Fruit fly (Drosophila melanogaster): Measurements from ENCODE around the gene CG13042.
A peak's percentile ranks its signal among the peaks of the same experiment; 100 is the strongest.

CG13042 gene

dm6 chr3L:16334876-16335275, 26.6 kb upstream of the CG13042 start (continued):
- TF ChIP-seq Pdp1 (GFP tag; optimal IDR thresholded peaks at IDR 0.05) (peak in 1 of 2 experiments; percentile 65), CG13287 (GFP tag; IDR thresholded peaks at IDR 0.05; ENCODE audit: partially characterized antibody) (peak; percentile 45; the same call in 1 of the 2 replicates)

DNA sequence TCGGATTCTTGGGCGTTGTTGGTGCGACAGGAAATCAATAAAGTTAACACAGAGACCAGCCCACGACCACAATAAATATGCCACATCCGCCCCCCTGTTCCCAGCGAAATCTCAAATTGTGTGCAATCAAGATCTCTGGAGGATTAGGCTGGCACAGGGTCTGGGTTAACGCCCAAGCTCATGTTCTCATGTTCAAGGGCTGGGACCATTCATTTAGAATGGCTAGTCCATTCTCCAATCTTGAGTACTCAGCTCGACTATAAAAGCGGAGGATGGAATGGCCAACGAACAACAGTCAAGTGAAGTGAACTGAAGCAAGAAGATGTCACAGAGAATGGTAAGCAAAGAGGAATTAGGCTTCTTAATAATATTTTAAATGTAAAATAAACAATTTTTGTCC, 24.7 kb upstream of the CG13042 start, which contains the start of gene CG13056:
Gene CG13056, plus strand, starts transcription at position 301 of the 400 bp plus-strand sequence.
- no peak for TF ChIP-seq pum (GFP tag; optimal IDR thresholded peaks at IDR 0.05)
- TF ChIP-seq CG8765 (GFP tag; IDR thresholded peaks at IDR 0.05) = no peak
- TF ChIP-seq CG12155 (GFP tag; optimal IDR thresholded peaks at IDR 0.05) = no peak
- no peak for TF ChIP-seq Neu2 (GFP tag; optimal IDR thresholded peaks at IDR 0.05; ENCODE audit: borderline replicate concordance)
- TF ChIP-seq hkb (optimal IDR thresholded peaks at IDR 0.05) = no peak
- no peak for TF ChIP-seq hkb (GFP tag; IDR thresholded peaks at IDR 0.05)
- TF ChIP-seq CG43689 (GFP tag; IDR thresholded peaks at IDR 0.05) = no peak
- no peak for TF ChIP-seq twi (tag; optimal IDR thresholded peaks at IDR 0.05)

dm6 chr3L:16331633-16332032, 23.4 kb upstream of the CG13042 start, which contains the start of gene retinin:
Gene retinin, plus strand, starts transcription at chr3L:16331933.
- TF ChIP-seq wek (GFP tag; optimal IDR thresholded peaks at IDR 0.05) = no peak
- no peak for TF ChIP-seq cad (GFP tag; optimal IDR thresholded peaks at IDR 0.05)
- TF ChIP-seq Sox102F (GFP tag; optimal IDR thresholded peaks at IDR 0.05) = no peak
- no peak for TF ChIP-seq disco-r (GFP tag; optimal IDR thresholded peaks at IDR 0.05)
- TF ChIP-seq dysf (GFP tag; IDR thresholded peaks at IDR 0.05) = no peak
- TF ChIP-seq grn (GFP tag; optimal IDR thresholded peaks at IDR 0.05) = no peak
- TF ChIP-seq sqz (GFP tag; optimal IDR thresholded peaks at IDR 0.05) = no peak
- TF ChIP-seq CG10274 (GFP tag; optimal IDR thresholded peaks at IDR 0.05) = no peak
- no peak for TF ChIP-seq CG18262 (tag; optimal IDR thresholded peaks at IDR 0.05)
- TF ChIP-seq crp (GFP tag; optimal IDR thresholded peaks at IDR 0.05) = no peak
- TF ChIP-seq CG34224 (GFP tag; IDR thresholded peaks at IDR 0.05; ENCODE audit: partially characterized antibody) = no peak

- no peak for TF ChIP-seq bab2 (GFP tag; optimal IDR thresholded peaks at IDR 0.05)
- no peak for TF ChIP-seq CG33557 (GFP tag; optimal IDR thresholded peaks at IDR 0.05)
- TF ChIP-seq HmgZ (tag; optimal IDR thresholded peaks at IDR 0.05) = no peak
- no peak for TF ChIP-seq CG11093 (GFP tag; IDR thresholded peaks at IDR 0.05)
- no peak for TF ChIP-seq CG31365 (tag; optimal IDR thresholded peaks at IDR 0.05)
- no peak for TF ChIP-seq CG15479 (GFP tag; optimal IDR thresholded peaks at IDR 0.05)
- TF ChIP-seq CG9932 (GFP tag; IDR thresholded peaks at IDR 0.05) = no peak
- TF ChIP-seq toy (GFP tag; IDR thresholded peaks at IDR 0.05) = no peak
- TF ChIP-seq CG3407 (GFP tag; optimal IDR thresholded peaks at IDR 0.05) = no peak
- no peak for TF ChIP-seq Sry-δ (GFP tag; optimal IDR thresholded peaks at IDR 0.05)
- TF ChIP-seq Antp (GFP tag; optimal IDR thresholded peaks at IDR 0.05) = no peak
- TF ChIP-seq CG13424 (tag; optimal IDR thresholded peaks at IDR 0.05) = no peak
- no peak for TF ChIP-seq Six4 (GFP tag; optimal IDR thresholded peaks at IDR 0.05)
These were observed 22.5 kb upstream of the CG13042 start, which contains the start of gene CG33060 for dm6 chr3L:16330740-16331139. Gene CG33060, plus strand, starts transcription at chr3L:16331040.

dm6 chr3L:16329495-16329894, 21.2 kb upstream of the CG13042 start, which contains the start of gene CG33061:
Gene CG33061, plus strand, starts transcription at chr3L:16329795.
- TF ChIP-seq B-H1 (GFP tag; IDR thresholded peaks at IDR 0.05) = no peak
- no peak for TF ChIP-seq CG11560 (tag; IDR thresholded peaks at IDR 0.05)
- TF ChIP-seq CG4854 (GFP tag; optimal IDR thresholded peaks at IDR 0.05) = no peak
- no peak for TF ChIP-seq CG10366 (GFP tag; IDR thresholded peaks at IDR 0.05)
- no peak for TF ChIP-seq CG18619 (GFP tag; optimal IDR thresholded peaks at IDR 0.05)
- TF ChIP-seq CG10462 (GFP tag; optimal IDR thresholded peaks at IDR 0.05) = no peak
- no peak for TF ChIP-seq Dip3 (GFP tag; optimal IDR thresholded peaks at IDR 0.05)
- TF ChIP-seq CG4328 (GFP tag; optimal IDR thresholded peaks at IDR 0.05) = no peak
- TF ChIP-seq CG11723 (GFP tag; optimal IDR thresholded peaks at IDR 0.05) = no peak
- TF ChIP-seq CG15514 (GFP tag; optimal IDR thresholded peaks at IDR 0.05) = no peak
- TF ChIP-seq Spps (tag; optimal IDR thresholded peaks at IDR 0.05) = no peak
- no peak for TF ChIP-seq D19A (tag; optimal IDR thresholded peaks at IDR 0.05)
- no peak for TF ChIP-seq Blimp-1 (GFP tag; optimal IDR thresholded peaks at IDR 0.05)
- TF ChIP-seq Sin3A (optimal IDR thresholded peaks at IDR 0.05) = no peak
